Fruit fly (Drosophila melanogaster): ENCODE measurements around the gene CG10237.

CG10237 gene

dm6 chr2L:19425765-19426329, 16.7 kb downstream of the CG10237 start:
- TF ChIP-seq Optix (GFP tag; IDR thresholded peaks at IDR 0.05) (0 out of 3 replicates have a peak, but pooled peaks have one; percentile 7), E2f1 (GFP tag; IDR thresholded peaks at IDR 0.05) (peak; percentile 69), CG16815 (GFP tag; optimal IDR thresholded peaks at IDR 0.05) (peak; percentile 53), CG8359 (GFP tag; optimal IDR thresholded peaks at IDR 0.05; ENCODE audit: borderline replicate concordance) (peak; percentile 11), CG10431 (GFP tag; optimal IDR thresholded peaks at IDR 0.05) (peak; percentile 48), onecut (GFP tag; IDR thresholded peaks at IDR 0.05) (peak; percentile 71), Hand (GFP tag; optimal IDR thresholded peaks at IDR 0.05) (no peak), ken (GFP tag; IDR thresholded peaks at IDR 0.05) (peak; percentile 51; the same call in 1 of the 3 replicates), lab (GFP tag; optimal IDR thresholded peaks at IDR 0.05) (peak; percentile 86), zen2 (GFP tag; IDR thresholded peaks at IDR 0.05; ENCODE audit: partially characterized antibody) (no peak), CG15073 (GFP tag; optimal IDR thresholded peaks at IDR 0.05) (peak; percentile 12), Meics (GFP tag; optimal IDR thresholded peaks at IDR 0.05) (peak; percentile 79), CG9215 (GFP tag; IDR thresholded peaks at IDR 0.05) (peak; percentile 54; the same call in 1 of the 2 replicates), ara (GFP tag; IDR thresholded peaks at IDR 0.05) (peak; percentile 70), Taf1 (GFP tag; IDR thresholded peaks at IDR 0.05) (peak; percentile 55), CG12299 (tag; optimal IDR thresholded peaks at IDR 0.05) (no peak), CG32767 (GFP tag; IDR thresholded peaks at IDR 0.05) (no peak), CG7556 (GFP tag; optimal IDR thresholded peaks at IDR 0.05) (peak; percentile 66), odd (GFP tag; optimal IDR thresholded peaks at IDR 0.05) (peak; percentile 52), CTCF (GFP tag; optimal IDR thresholded peaks at IDR 0.05) (peak; percentile 93), CG9609 (GFP tag; optimal IDR thresholded peaks at IDR 0.05) (peak; percentile 38), gro (GFP tag; optimal IDR thresholded peaks at IDR 0.05) (peak; percentile 27), Atf-2 (GFP tag; optimal IDR thresholded peaks at IDR 0.05) (peak; percentile 40), CG3065 (GFP tag; optimal IDR thresholded peaks at IDR 0.05) (no peak), NfI (GFP tag; optimal IDR thresholded peaks at IDR 0.05) (peak; percentile 66), CG15011 (GFP tag; optimal IDR thresholded peaks at IDR 0.05) (peak; percentile 49), Bgb (GFP tag; IDR thresholded peaks at IDR 0.05; ENCODE audit: partially characterized antibody) (peak; percentile 6; the same call in 1 of the 2 replicates), CG18476 (GFP tag; optimal IDR thresholded peaks at IDR 0.05) (peak; percentile 28), CG30020 (tag; optimal IDR thresholded peaks at IDR 0.05) (peak; percentile 34), Doc2 (GFP tag; IDR thresholded peaks at IDR 0.05) (no peak), row (GFP tag; IDR thresholded peaks at IDR 0.05) (peak; percentile 87), CG11696 (GFP tag; IDR thresholded peaks at IDR 0.05) (peak; percentile 46; the same call in 1 of the 2 replicates), HmgZ (tag; optimal IDR thresholded peaks at IDR 0.05) (no peak), CG13287 (GFP tag; IDR thresholded peaks at IDR 0.05; ENCODE audit: partially characterized antibody) (no peak), twi (tag; optimal IDR thresholded peaks at IDR 0.05) (peak; percentile 45), nom (GFP tag; optimal IDR thresholded peaks at IDR 0.05) (no peak), crp (GFP tag; optimal IDR thresholded peaks at IDR 0.05) (no peak), lmd (GFP tag; IDR thresholded peaks at IDR 0.05) (peak; percentile 73), Hsf (GFP tag; optimal IDR thresholded peaks at IDR 0.05) (peak; percentile 68), p53 (GFP tag; optimal IDR thresholded peaks at IDR 0.05) (no peak), sens-2 (GFP tag; IDR thresholded peaks at IDR 0.05) (peak; percentile 66; the same call in 1 of the 2 replicates), CG17612 (GFP tag; IDR thresholded peaks at IDR 0.05) (0 out of 2 replicates have a peak, but pooled peaks have one; percentile 4), inv (GFP tag; IDR thresholded peaks at IDR 0.05; ENCODE audit: partially characterized antibody) (no peak), Mes4 (GFP tag; optimal IDR thresholded peaks at IDR 0.05) (peak; percentile 10), pho (GFP tag; optimal IDR thresholded peaks at IDR 0.05) (peak; percentile 38), CG9876 (GFP tag; optimal IDR thresholded peaks at IDR 0.05) (peak; percentile 39), pb (GFP tag; optimal IDR thresholded peaks at IDR 0.05) (peak; percentile 59), Dp (GFP tag; optimal IDR thresholded peaks at IDR 0.05) (no peak), CG2712 (tag; optimal IDR thresholded peaks at IDR 0.05) (peak; percentile 82), CG7372 (GFP tag; IDR thresholded peaks at IDR 0.05) (peak; percentile 30; the same call in 1 of the 2 replicates)
